Worm (Caenorhabditis elegans) whole organism, early embryonic: Measurements from ENCODE around the gene prp-8.

Experiments used
- F13C5.2 ChIP-seq: sonication (generic microtip); optimal IDR thresholded peaks from 2 replicates; lab custom pipeline; 2017; ENCODE audit warnings: mild to moderate bottlenecking, missing genetic modification characterization, inconsistent platforms, missing compliant biosample characterization
- ama-1 ChIP-seq: fragments of 150-350 bp; optimal IDR thresholded peaks from 2 replicates; lab custom pipeline; 2014
- ets-7 ChIP-seq: sonication (generic microtip); optimal IDR thresholded peaks from 2 replicates; lab custom pipeline; 2016; ENCODE audit warnings: missing genotype, missing genetic modification characterization, missing compliant biosample characterization
- flt-1 ChIP-seq: fragments of 200-800 bp; sonication (Bioruptor generic); IDR thresholded peaks from 2 replicates; pipeline ENCODE4 v1.3.6; 2022; ENCODE audit warnings: missing genetic modification characterization, missing compliant biosample characterization
- hmbx-1 ChIP-seq: sonication (generic microtip); optimal IDR thresholded peaks from 2 replicates; lab custom pipeline; 2016; ENCODE audit warnings: mild to moderate bottlenecking, missing genetic modification characterization, missing compliant biosample characterization
- tbx-37 ChIP-seq: fragments of 200-800 bp; sonication (Bioruptor generic); conservative IDR thresholded peaks from 2 replicates; pipeline ENCODE4 v1.3.6; 2022; ENCODE audit warnings: missing genetic modification reagents, missing genetic modification characterization, missing compliant biosample characterization

ce11 chrIII:8136517-8137099 is 27.6 kb upstream of the prp-8 start:
- TF ChIP-seq flt-1 (GFP tag; lab: Robert Waterston, UW) (no peak), ama-1 (lab: Kevin White, UChicago) (peak; percentile 46), F13C5.2 (tag; lab: Kevin White, UChicago) (no peak), ets-7 (tag; lab: Kevin White, UChicago) (no peak), hmbx-1 (tag; lab: Kevin White, UChicago) (no peak), tbx-37 (no peak)
